Worm (Caenorhabditis elegans) whole organism, early embryonic: Measurements from ENCODE around the gene dmd-7.
A peak's percentile ranks its signal among the peaks of the same experiment; 100 is the strongest.

ENCODE experiments used
- B0310.2 ChIP-seq: sonication (generic microtip); optimal IDR thresholded peaks from 2 replicates; lab custom pipeline; 2016; ENCODE audit warnings: mild to moderate bottlenecking, missing genetic modification characterization, missing compliant biosample characterization
- F13C5.2 ChIP-seq: sonication (generic microtip); optimal IDR thresholded peaks from 2 replicates; lab custom pipeline; 2017; ENCODE audit warnings: mild to moderate bottlenecking, missing genetic modification characterization, inconsistent platforms, missing compliant biosample characterization
- aly-1 ChIP-seq: sonication (generic microtip); optimal IDR thresholded peaks from 2 replicates; lab custom pipeline; 2016; ENCODE audit warnings: missing genetic modification characterization, missing compliant biosample characterization
- ama-1 ChIP-seq: fragments of 150-350 bp; optimal IDR thresholded peaks from 2 replicates; lab custom pipeline; 2014
- ceh-13 ChIP-seq: fragments of 200-800 bp; sonication (Bioruptor generic); optimal IDR thresholded peaks from 2 replicates; lab custom pipeline; 2018; ENCODE audit warnings: mild to moderate bottlenecking, missing genetic modification characterization, missing compliant biosample characterization
- ceh-36 ChIP-seq: sonication (generic microtip); optimal IDR thresholded peaks from 2 replicates; lab custom pipeline; 2016; ENCODE audit warnings: missing genetic modification characterization, inconsistent platforms, missing compliant biosample characterization
- ets-7 ChIP-seq: sonication (generic microtip); optimal IDR thresholded peaks from 2 replicates; lab custom pipeline; 2016; ENCODE audit warnings: missing genotype, missing genetic modification characterization, missing compliant biosample characterization
- flt-1 ChIP-seq: fragments of 200-800 bp; sonication (Bioruptor generic); IDR thresholded peaks from 2 replicates; pipeline ENCODE4 v1.3.6; 2022; ENCODE audit warnings: missing genetic modification characterization, missing compliant biosample characterization
- hmbx-1 ChIP-seq: sonication (generic microtip); optimal IDR thresholded peaks from 2 replicates; lab custom pipeline; 2016; ENCODE audit warnings: mild to moderate bottlenecking, missing genetic modification characterization, missing compliant biosample characterization
- hmg-4 ChIP-seq: fragments of 200-800 bp; sonication (Bioruptor generic); optimal IDR thresholded peaks from 2 replicates; lab custom pipeline; 2018; ENCODE audit warnings: mild to moderate bottlenecking, missing genetic modification characterization, missing compliant biosample characterization
- hnd-1 ChIP-seq: sonication (generic microtip); optimal IDR thresholded peaks from 2 replicates; lab custom pipeline; 2016; ENCODE audit warnings: missing genetic modification characterization, missing compliant biosample characterization
- pes-1 ChIP-seq: fragments of 200-800 bp; sonication (Bioruptor generic); IDR thresholded peaks from 2 replicates; pipeline ENCODE4 v1.3.6; 2022; ENCODE audit warnings: missing genetic modification reagents, missing genetic modification characterization, missing compliant biosample characterization
- scrt-1 ChIP-seq: fragments of 200-800 bp; sonication (Bioruptor generic); IDR thresholded peaks from 2 replicates; pipeline ENCODE4 v1.3.6; 2022; ENCODE audit warnings: missing genetic modification characterization, missing compliant biosample characterization
- sea-1 ChIP-seq: fragments of 200-800 bp; sonication (Bioruptor generic); conservative IDR thresholded peaks from 2 replicates; pipeline ENCODE4 v1.3.6; 2022; ENCODE audit warnings: missing genetic modification characterization, missing compliant biosample characterization
- tbx-11 ChIP-seq: fragments of 200-800 bp; sonication (Bioruptor generic); IDR thresholded peaks from 2 replicates; pipeline ENCODE4 v1.3.6; 2022; ENCODE audit warnings: missing genetic modification characterization, missing compliant biosample characterization
- tbx-37 ChIP-seq: fragments of 200-800 bp; sonication (Bioruptor generic); conservative IDR thresholded peaks from 2 replicates; pipeline ENCODE4 v1.3.6; 2022; ENCODE audit warnings: missing genetic modification reagents, missing genetic modification characterization, missing compliant biosample characterization
- tra-4 ChIP-seq: sonication (generic microtip); optimal IDR thresholded peaks from 2 replicates; lab custom pipeline; 2017; ENCODE audit warnings: missing genetic modification characterization, missing compliant biosample characterization

The dmd-7 gene

DNA sequence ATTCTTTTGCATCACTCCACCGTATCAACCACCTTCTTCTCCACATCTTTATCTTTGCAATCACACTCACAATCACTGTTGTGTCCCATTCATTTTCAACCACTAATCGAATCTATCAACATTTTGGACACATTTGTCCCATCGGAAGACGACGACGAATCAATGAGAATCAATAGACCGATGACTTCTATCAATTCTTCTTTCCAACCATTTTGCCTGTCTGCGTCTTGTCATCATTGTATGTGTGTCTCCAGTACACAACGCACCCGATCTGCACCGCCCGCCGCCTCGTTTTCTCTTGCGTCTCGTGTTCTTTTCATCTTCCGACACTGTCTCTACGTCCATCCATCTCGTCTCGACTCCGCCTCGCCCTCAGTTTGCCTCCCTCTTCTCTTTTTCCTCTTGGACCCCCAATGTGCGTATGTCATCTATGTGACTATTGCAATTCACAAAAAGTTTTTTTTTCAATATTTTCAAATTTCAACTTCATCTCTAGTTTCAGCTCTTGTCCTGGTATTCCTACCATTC, at the start of gene dmd-7:
dmd-7 (plus strand) TSS at position 478 of the 528 bp plus-strand sequence.
- TF ChIP-seq aly-1 (tag; lab: Kevin White, UChicago) (no peak), flt-1 (0 out of 2 replicates have a peak, but pooled peaks have one; percentile 33), F13C5.2 (tag; lab: Kevin White, UChicago) (peak; percentile 25)

DNA sequence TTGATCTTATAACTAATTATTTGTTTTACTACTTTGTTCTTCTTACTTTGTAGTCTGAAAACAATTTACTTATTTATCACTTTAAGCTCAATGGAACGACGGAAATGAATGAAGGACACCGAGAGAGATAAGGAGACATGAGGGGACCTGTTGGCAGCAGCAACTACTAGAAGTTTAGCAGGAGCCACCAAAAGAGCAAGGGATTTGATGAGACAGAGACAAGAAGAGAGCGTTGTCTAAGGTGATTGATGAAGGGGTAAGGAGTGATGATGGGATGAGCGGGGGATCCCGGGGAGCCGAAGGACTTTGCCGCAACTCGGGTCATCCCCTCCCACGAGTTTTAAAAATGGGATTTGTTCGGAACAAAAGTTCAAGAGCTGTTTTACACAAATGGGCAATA, 44.2 kb upstream of the dmd-7 start, which contains the start of gene ttn-1:
ttn-1 (minus strand) TSS at position 60 of the 400 bp plus-strand sequence.
- TF ChIP-seq scrt-1 (GFP tag; lab: Robert Waterston, UW) (no peak), tbx-11 (no peak), tbx-37 (GFP tag; lab: Robert Waterston, UW) (no peak), ama-1 (lab: Kevin White, UChicago) (no peak), flt-1 (no peak), hnd-1 (no peak), hmbx-1 (tag; lab: Kevin White, UChicago) (no peak), tra-4 (no peak), aly-1 (tag; lab: Kevin White, UChicago) (no peak), ceh-13 (GFP tag; lab: Kevin White, UChicago) (no peak), sea-1 (GFP tag; lab: Robert Waterston, UW) (no peak), ets-7 (tag; lab: Kevin White, UChicago) (no peak), hmg-4 (no peak), F13C5.2 (tag; lab: Kevin White, UChicago) (no peak), pes-1 (GFP tag; lab: Robert Waterston, UW) (no peak), B0310.2 (tag; lab: Kevin White, UChicago) (no peak), ceh-36 (tag; lab: Kevin White, UChicago) (no peak)

DNA sequence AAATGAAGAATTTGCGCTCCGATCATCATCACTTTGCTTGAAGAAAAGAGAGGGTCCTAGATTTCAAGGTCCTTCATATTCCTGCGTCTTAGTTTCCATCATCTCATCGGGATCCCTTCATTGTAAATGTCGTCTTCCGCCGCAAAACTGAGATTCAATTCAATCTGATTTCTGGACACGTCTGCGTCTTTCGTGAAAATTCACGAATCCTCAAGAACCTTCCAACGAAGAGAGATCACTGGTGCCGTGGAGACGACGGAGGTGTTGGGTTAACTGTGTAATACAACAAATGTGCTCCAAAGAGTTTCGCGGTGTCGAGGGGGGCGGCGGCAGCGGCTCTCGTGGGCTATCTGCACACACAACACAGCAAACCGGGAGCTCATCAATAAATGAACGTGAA, 42.7 kb upstream of the dmd-7 start:
- TF ChIP-seq scrt-1 (GFP tag; lab: Robert Waterston, UW) (no peak), ets-7 (tag; lab: Kevin White, UChicago) (no peak), tbx-11 (no peak), ceh-13 (GFP tag; lab: Kevin White, UChicago) (no peak), ama-1 (lab: Kevin White, UChicago) (no peak), hmbx-1 (tag; lab: Kevin White, UChicago) (no peak), pes-1 (GFP tag; lab: Robert Waterston, UW) (no peak), F13C5.2 (tag; lab: Kevin White, UChicago) (no peak), flt-1 (no peak), tra-4 (no peak), B0310.2 (tag; lab: Kevin White, UChicago) (no peak), sea-1 (GFP tag; lab: Robert Waterston, UW) (no peak), aly-1 (tag; lab: Kevin White, UChicago) (no peak), tbx-37 (GFP tag; lab: Robert Waterston, UW) (no peak), ceh-36 (tag; lab: Kevin White, UChicago) (no peak), hnd-1 (no peak), hmg-4 (no peak)

DNA sequence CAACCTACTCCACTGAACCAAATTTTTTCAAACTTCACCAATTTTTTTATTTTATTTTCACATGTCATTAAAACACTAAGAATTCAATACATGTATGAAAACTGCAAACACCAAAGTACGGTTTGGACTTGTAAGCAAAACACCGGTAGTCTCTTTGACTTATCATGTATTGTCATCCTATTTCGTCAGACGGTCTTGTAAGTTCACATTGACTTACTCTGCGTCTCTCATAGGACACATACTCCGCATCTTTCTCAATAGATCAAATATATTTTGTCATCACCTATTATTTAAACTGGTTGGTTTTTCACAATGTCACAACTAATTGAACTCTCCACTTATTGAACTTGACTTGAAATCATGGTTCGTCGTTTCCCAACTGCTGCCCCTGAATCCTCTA, 40.2 kb upstream of the dmd-7 start, which contains the start of gene W06H8.2:
W06H8.2 (plus strand) TSS at position 258 of the 400 bp plus-strand sequence.
- TF ChIP-seq tra-4 = no peak
- TF ChIP-seq hmbx-1 (tag; lab: Kevin White, UChicago) = no peak
- no peak for TF ChIP-seq aly-1 (tag; lab: Kevin White, UChicago)
- no peak for TF ChIP-seq flt-1
- no peak for TF ChIP-seq tbx-11
- no peak for TF ChIP-seq hnd-1
- no peak for TF ChIP-seq B0310.2 (tag; lab: Kevin White, UChicago)
- TF ChIP-seq hmg-4 = no peak
- TF ChIP-seq ceh-36 (tag; lab: Kevin White, UChicago) = no peak
- no peak for TF ChIP-seq ceh-13 (GFP tag; lab: Kevin White, UChicago)

DNA sequence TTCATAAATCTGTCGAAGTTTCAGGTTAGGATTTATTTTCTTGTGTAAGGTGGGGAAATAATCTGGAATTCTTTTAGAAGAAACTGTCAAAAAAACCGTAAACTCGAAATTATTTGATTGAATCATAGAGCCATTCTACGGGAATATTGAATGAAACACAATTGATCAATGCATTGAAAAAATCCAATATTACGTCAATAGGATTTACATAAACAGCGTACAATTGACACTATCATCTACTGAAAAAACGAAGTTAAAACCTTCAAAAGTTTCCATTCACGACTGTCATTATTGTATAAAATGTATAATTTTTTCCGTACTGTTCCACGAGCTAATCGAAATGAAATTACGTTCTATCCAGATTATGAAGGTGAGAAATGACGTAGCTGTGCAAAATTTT, 38.1 kb upstream of the dmd-7 start, which contains the start of gene rme-1:
rme-1 (plus strand) TSS at position 301 of the 400 bp plus-strand sequence.
- no peak for TF ChIP-seq tbx-11

DNA sequence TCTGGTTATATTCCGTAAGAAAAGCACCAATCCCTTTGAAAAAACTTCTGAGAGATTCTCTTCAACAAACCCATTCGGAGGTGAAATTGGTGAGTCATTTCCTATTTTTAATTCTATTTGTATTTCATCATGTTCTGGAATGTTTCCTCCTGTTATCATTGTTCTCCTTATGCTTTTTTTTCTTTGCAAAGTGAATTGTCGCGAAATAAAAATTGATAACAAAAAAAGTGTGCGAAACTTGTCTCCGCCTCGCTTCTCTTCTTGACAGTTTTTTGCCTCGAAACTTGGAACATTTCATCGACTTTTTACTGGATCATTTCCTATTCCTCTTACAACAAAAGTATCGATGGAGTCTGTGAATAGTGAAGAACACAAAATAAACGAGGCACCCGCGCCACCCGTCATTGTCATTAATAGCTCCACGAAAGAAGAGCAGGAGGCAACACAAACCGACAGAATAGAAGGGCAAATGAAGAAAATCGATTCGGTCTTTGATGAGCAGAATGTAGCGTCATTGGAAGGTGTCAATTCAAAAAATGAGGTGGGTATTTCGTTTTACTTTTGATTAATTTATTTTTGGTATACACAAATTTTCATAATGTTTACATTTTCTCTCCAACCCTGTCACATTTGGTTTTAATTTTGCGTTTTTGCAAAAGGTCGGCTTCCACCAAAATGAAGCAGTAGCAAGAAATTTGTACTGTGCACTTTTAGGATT, 36.6 kb upstream of the dmd-7 start:
- TF ChIP-seq F13C5.2 (tag; lab: Kevin White, UChicago) = no peak
- no peak for TF ChIP-seq hmbx-1 (tag; lab: Kevin White, UChicago)
- no peak for TF ChIP-seq pes-1 (GFP tag; lab: Robert Waterston, UW)
- no peak for TF ChIP-seq scrt-1 (GFP tag; lab: Robert Waterston, UW)
- no peak for TF ChIP-seq tbx-37 (GFP tag; lab: Robert Waterston, UW)
- TF ChIP-seq hmg-4 = no peak
- no peak for TF ChIP-seq sea-1 (GFP tag; lab: Robert Waterston, UW)
- no peak for TF ChIP-seq tra-4
- no peak for TF ChIP-seq tbx-11
- no peak for TF ChIP-seq ets-7 (tag; lab: Kevin White, UChicago)

DNA sequence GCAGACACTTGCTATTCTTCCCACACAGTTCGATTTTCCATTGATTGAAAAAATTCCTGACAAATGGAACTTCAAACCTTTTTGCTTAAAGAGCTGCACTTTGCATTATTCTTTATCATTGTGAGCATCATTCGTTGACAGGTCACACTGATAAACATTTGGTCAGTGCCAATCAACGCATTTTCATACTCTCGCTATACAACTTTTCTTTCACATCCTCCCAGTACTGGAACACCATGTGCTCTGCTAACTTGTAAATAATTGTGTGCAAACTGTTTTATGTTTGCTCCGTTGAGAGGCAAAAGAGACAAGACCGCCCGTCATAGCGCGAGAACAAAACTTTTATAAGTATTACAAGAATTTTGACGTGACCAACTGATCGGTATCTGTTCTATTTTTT, 35.2 kb upstream of the dmd-7 start:
- TF ChIP-seq hmbx-1 (tag; lab: Kevin White, UChicago) (no peak), B0310.2 (tag; lab: Kevin White, UChicago) (no peak), ets-7 (tag; lab: Kevin White, UChicago) (no peak), aly-1 (tag; lab: Kevin White, UChicago) (no peak), F13C5.2 (tag; lab: Kevin White, UChicago) (no peak), ama-1 (lab: Kevin White, UChicago) (no peak), sea-1 (GFP tag; lab: Robert Waterston, UW) (no peak), hnd-1 (no peak)
